Fruit fly (Drosophila melanogaster) whole organism, embryonic: ENCODE data around the gene CG13074.

Experiments
- Adf1 ChIP-seq: fragments of 200-800 bp; sonication (Bioruptor generic); IDR thresholded peaks from 2 replicates; pipeline ENCODE4 v1.3.6; 2022; ENCODE audit warnings: missing biosample characterization, missing genetic modification characterization
- CG10267 ChIP-seq: fragments of 200-800 bp; sonication (Bioruptor generic); optimal IDR thresholded peaks from 2 replicates; lab custom pipeline; 2018; ENCODE audit warnings: missing biosample characterization, mild to moderate bottlenecking, missing genetic modification characterization, moderate library complexity
- CG10321 ChIP-seq: fragments of 200-800 bp; sonication (Bioruptor generic); IDR thresholded peaks from 2 replicates; pipeline ENCODE4 v1.3.6; 2022; ENCODE audit warnings: missing biosample characterization, missing genetic modification characterization
- CG11560 ChIP-seq: fragments of 200-800 bp; sonication (Bioruptor generic); IDR thresholded peaks from 3 replicates; pipeline ENCODE4 v1.3.6; 2022; ENCODE audit warnings: missing biosample characterization, missing genetic modification characterization
- CG15514 ChIP-seq: fragments of 200-800 bp; sonication (Bioruptor generic); optimal IDR thresholded peaks from 3 replicates; lab custom pipeline; 2017; ENCODE audit warnings: missing biosample characterization, missing genetic modification characterization, mild to moderate bottlenecking, moderate library complexity, missing genetic modification reagents
- CG1647 ChIP-seq: fragments of 200-800 bp; sonication (Bioruptor generic); optimal IDR thresholded peaks from 3 replicates; lab custom pipeline; 2016; ENCODE audit warnings: missing biosample characterization, missing genetic modification characterization
- CG2199 ChIP-seq: fragments of 200-800 bp; sonication (Bioruptor generic); IDR thresholded peaks from 3 replicates; pipeline ENCODE4 v1.3.6; 2022; ENCODE audit warnings: missing biosample characterization, missing genetic modification characterization
- CG2889 ChIP-seq: fragments of 200-800 bp; sonication (Bioruptor generic); IDR thresholded peaks from 3 replicates; pipeline ENCODE4 v1.3.6; 2022; ENCODE audit warnings: missing biosample characterization, missing genetic modification characterization
- CG30020 ChIP-seq: fragments of 200-800 bp; optimal IDR thresholded peaks from 2 replicates; lab custom pipeline; 2019; ENCODE audit warnings: missing biosample characterization, mild to moderate bottlenecking, missing genetic modification characterization, moderate library complexity
- CG34224 ChIP-seq: fragments of 200-800 bp; sonication (Bioruptor generic); IDR thresholded peaks from 3 replicates; pipeline ENCODE4 v1.3.6; 2022; ENCODE audit warnings: missing biosample characterization, missing genetic modification characterization; ENCODE audit not compliant: partially characterized antibody
- CG34376 ChIP-seq: fragments of 200-800 bp; sonication (Bioruptor generic); optimal IDR thresholded peaks from 2 replicates; lab custom pipeline; 2018; ENCODE audit warnings: missing biosample characterization, mild to moderate bottlenecking, missing genetic modification characterization
- CG3847 ChIP-seq: fragments of 200-800 bp; sonication (Bioruptor generic); IDR thresholded peaks from 2 replicates; pipeline ENCODE4 v1.3.6; 2022; ENCODE audit warnings: missing biosample characterization, missing genetic modification characterization
- CG42726 ChIP-seq: fragments of 200-800 bp; sonication (Bioruptor generic); IDR thresholded peaks from 2 replicates; pipeline ENCODE4 v1.3.6; 2022; ENCODE audit warnings: missing biosample characterization, missing genetic modification characterization; ENCODE audit not compliant: partially characterized antibody
- CG7745 ChIP-seq: fragments of 200-800 bp; sonication (Bioruptor generic); optimal IDR thresholded peaks from 2 replicates; lab custom pipeline; 2018; ENCODE audit warnings: missing biosample characterization, mild to moderate bottlenecking, missing genetic modification characterization, moderate library complexity
- CG7839 ChIP-seq: fragments of 200-800 bp; sonication (Bioruptor generic); optimal IDR thresholded peaks from 3 replicates; lab custom pipeline; 2018; ENCODE audit warnings: missing biosample characterization, mild to moderate bottlenecking, missing genetic modification characterization, moderate library complexity
- CG7963 ChIP-seq: fragments of 200-800 bp; sonication (Bioruptor generic); IDR thresholded peaks from 3 replicates; pipeline ENCODE4 v1.3.6; 2022; ENCODE audit warnings: missing biosample characterization, missing genetic modification characterization; ENCODE audit not compliant: partially characterized antibody
- CG8924 ChIP-seq: fragments of 200-800 bp; optimal IDR thresholded peaks from 3 replicates; lab custom pipeline; 2019; ENCODE audit warnings: missing biosample characterization, mild to moderate bottlenecking, missing genetic modification characterization, moderate library complexity
- CG9797 ChIP-seq: fragments of 200-800 bp; sonication (Bioruptor generic); optimal IDR thresholded peaks from 3 replicates; lab custom pipeline; 2018; ENCODE audit warnings: missing biosample characterization, mild to moderate bottlenecking, missing genetic modification characterization
- D ChIP-seq, 2 experiments: fragments of 200-800 bp in 1 of 2; fragments of >200 bp in 1 of 2; sonication (Bioruptor generic) in 1 of 2; optimal IDR thresholded peaks; 2 replicates in 1 of 2; 3 replicates in 1 of 2; lab custom pipeline; 2017; ENCODE audit warnings: mild to moderate bottlenecking in 1 of 2, missing biosample characterization in 1 of 2, missing genetic modification characterization in 1 of 2, missing genetic modification reagents in 1 of 2
- Dll ChIP-seq: fragments of 200-800 bp; sonication (Bioruptor generic); IDR thresholded peaks from 4 replicates; pipeline ENCODE4 v1.3.6; 2022; ENCODE audit warnings: missing biosample characterization, missing genetic modification characterization; ENCODE audit not compliant: partially characterized antibody
- Doc3 ChIP-seq: fragments of 200-800 bp; sonication (Bioruptor generic); IDR thresholded peaks from 3 replicates; pipeline ENCODE4 v1.3.6; 2022; ENCODE audit warnings: missing biosample characterization, missing genetic modification characterization; ENCODE audit not compliant: partially characterized antibody
- Dp ChIP-seq: fragments of 200-800 bp; sonication (Bioruptor generic); optimal IDR thresholded peaks from 2 replicates; lab custom pipeline; 2018; ENCODE audit warnings: missing biosample characterization, mild to moderate bottlenecking, missing genetic modification characterization, moderate library complexity
- E2f2 ChIP-seq: fragments of 200-800 bp; sonication (Bioruptor generic); IDR thresholded peaks from 2 replicates; pipeline ENCODE4 v1.3.6; 2022; ENCODE audit warnings: missing biosample characterization, missing genetic modification characterization
- Elba2 ChIP-seq: fragments of 200-800 bp; sonication (Bioruptor generic); optimal IDR thresholded peaks from 3 replicates; lab custom pipeline; 2016; ENCODE audit warnings: missing biosample characterization, missing genetic modification characterization
- H15 ChIP-seq: fragments of 200-800 bp; sonication (Bioruptor generic); IDR thresholded peaks from 3 replicates; pipeline ENCODE4 v1.3.6; 2022; ENCODE audit warnings: missing biosample characterization, missing genetic modification characterization
- HLHmδ ChIP-seq: fragments of 200-800 bp; sonication (Bioruptor generic); optimal IDR thresholded peaks from 2 replicates; lab custom pipeline; 2018; ENCODE audit warnings: missing biosample characterization, mild to moderate bottlenecking, missing genetic modification characterization, moderate library complexity
- HmgD ChIP-seq: fragments of 200-800 bp; sonication (Bioruptor generic); optimal IDR thresholded peaks from 3 replicates; lab custom pipeline; 2016; ENCODE audit warnings: missing biosample characterization, missing genetic modification characterization
- HmgZ ChIP-seq: fragments of 200-800 bp; sonication (Bioruptor generic); optimal IDR thresholded peaks from 2 replicates; lab custom pipeline; 2018; ENCODE audit warnings: missing biosample characterization, mild to moderate bottlenecking, missing genetic modification characterization
- Hr51 ChIP-seq, 2 experiments: fragments of 200-800 bp; sonication (Bioruptor generic); optimal IDR thresholded peaks; 2 replicates in 1 of 2; 3 replicates in 1 of 2; lab custom pipeline; 2016 to 2018; ENCODE audit warnings: missing biosample characterization in 2 of 2, missing genetic modification characterization in 2 of 2, mild to moderate bottlenecking in 1 of 2, moderate library complexity in 1 of 2
- MBD-R2 ChIP-seq: fragments of 200-800 bp; sonication (Bioruptor generic); IDR thresholded peaks from 2 replicates; pipeline ENCODE4 v1.3.6; 2022; ENCODE audit warnings: missing biosample characterization, missing genetic modification characterization
- TFAM ChIP-seq: fragments of 200-800 bp; sonication (Bioruptor generic); optimal IDR thresholded peaks from 2 replicates; lab custom pipeline; 2017; ENCODE audit warnings: missing biosample characterization, missing genetic modification characterization, inconsistent platforms
- Vsx1 ChIP-seq: fragments of 200-800 bp; sonication (Bioruptor generic); optimal IDR thresholded peaks from 2 replicates; lab custom pipeline; 2017; ENCODE audit warnings: missing biosample characterization, mild to moderate bottlenecking, missing genetic modification characterization, missing genetic modification reagents
- chif ChIP-seq, 2 experiments: fragments of 200-800 bp; sonication (Bioruptor generic); optimal IDR thresholded peaks; 3 replicates each; lab custom pipeline; 2016; ENCODE audit warnings: missing biosample characterization in 2 of 2, missing genetic modification characterization in 2 of 2
- chn ChIP-seq: fragments of 200-800 bp; sonication (Bioruptor generic); optimal IDR thresholded peaks from 2 replicates; lab custom pipeline; 2016; ENCODE audit warnings: missing biosample characterization, missing genetic modification characterization
- ci ChIP-seq: fragments of 200-800 bp; sonication (Bioruptor generic); IDR thresholded peaks from 3 replicates; pipeline ENCODE4 v1.3.6; 2022; ENCODE audit warnings: missing biosample characterization, missing genetic modification characterization
- corto ChIP-seq: fragments of 200-800 bp; sonication (Bioruptor generic); optimal IDR thresholded peaks from 2 replicates; lab custom pipeline; 2016; ENCODE audit warnings: missing biosample characterization, mild to moderate bottlenecking, missing genetic modification characterization, moderate library complexity
- gt ChIP-seq: fragments of 200-800 bp; sonication (Bioruptor generic); IDR thresholded peaks from 2 replicates; pipeline ENCODE4 v1.3.6; 2022; ENCODE audit warnings: missing biosample characterization, missing genetic modification characterization
- hbn ChIP-seq: fragments of 200-800 bp; sonication (Bioruptor generic); IDR thresholded peaks from 2 replicates; pipeline ENCODE4 v1.3.6; 2022; ENCODE audit warnings: missing biosample characterization, missing genetic modification characterization; ENCODE audit not compliant: partially characterized antibody
- lbe ChIP-seq: fragments of 200-800 bp; sonication (Bioruptor generic); optimal IDR thresholded peaks from 2 replicates; lab custom pipeline; 2016; ENCODE audit warnings: missing biosample characterization, mild to moderate bottlenecking, missing genetic modification characterization
- nerfin-2 ChIP-seq: fragments of 200-800 bp; sonication (Bioruptor generic); IDR thresholded peaks from 2 replicates; pipeline ENCODE4 v1.3.6; 2022; ENCODE audit warnings: missing biosample characterization, missing genetic modification characterization; ENCODE audit not compliant: partially characterized antibody
- nmo ChIP-seq: fragments of 200-800 bp; sonication (Bioruptor generic); optimal IDR thresholded peaks from 2 replicates; lab custom pipeline; 2018; ENCODE audit warnings: missing biosample characterization, mild to moderate bottlenecking, missing genetic modification characterization, moderate library complexity
- otp ChIP-seq: fragments of 200-800 bp; sonication (Bioruptor generic); IDR thresholded peaks from 3 replicates; pipeline ENCODE4, ENCODE4 v1.3.6; 2022; ENCODE audit warnings: missing biosample characterization, missing genetic modification characterization
- row ChIP-seq: fragments of 200-800 bp; sonication (Bioruptor generic); IDR thresholded peaks from 3 replicates; pipeline ENCODE4 v1.3.6; 2022; ENCODE audit warnings: missing biosample characterization, missing genetic modification characterization
- sens ChIP-seq: fragments of 200-800 bp; sonication (Bioruptor generic); peaks from one replicate; lab custom pipeline; 2016; ENCODE audit warnings: missing biosample characterization, missing genetic modification characterization
- tgo ChIP-seq: fragments of 200-800 bp; sonication (Bioruptor generic); IDR thresholded peaks from 3 replicates; pipeline ENCODE4 v1.3.6; 2022; ENCODE audit warnings: missing biosample characterization, missing genetic modification characterization
- unc-4 ChIP-seq: fragments of 200-800 bp; sonication (Bioruptor generic); IDR thresholded peaks from 2 replicates; pipeline ENCODE4 v1.3.6; 2022; ENCODE audit warnings: missing biosample characterization, missing genetic modification characterization; ENCODE audit not compliant: partially characterized antibody
- vnd ChIP-seq: fragments of 200-800 bp; sonication (Bioruptor generic); IDR thresholded peaks from 3 replicates; pipeline ENCODE4 v1.3.6; 2022; ENCODE audit warnings: missing biosample characterization, missing genetic modification characterization; ENCODE audit not compliant: partially characterized antibody
- vvl ChIP-seq: fragments of 200-800 bp; sonication (Bioruptor generic); IDR thresholded peaks from 2 replicates; pipeline ENCODE4 v1.3.6; 2022; ENCODE audit warnings: missing biosample characterization, missing genetic modification characterization
- zen2 ChIP-seq: fragments of 200-800 bp; sonication (Bioruptor generic); IDR thresholded peaks from 3 replicates; pipeline ENCODE4 v1.3.6; 2022; ENCODE audit warnings: missing biosample characterization, missing genetic modification characterization; ENCODE audit not compliant: partially characterized antibody

CG13074 gene

DNA sequence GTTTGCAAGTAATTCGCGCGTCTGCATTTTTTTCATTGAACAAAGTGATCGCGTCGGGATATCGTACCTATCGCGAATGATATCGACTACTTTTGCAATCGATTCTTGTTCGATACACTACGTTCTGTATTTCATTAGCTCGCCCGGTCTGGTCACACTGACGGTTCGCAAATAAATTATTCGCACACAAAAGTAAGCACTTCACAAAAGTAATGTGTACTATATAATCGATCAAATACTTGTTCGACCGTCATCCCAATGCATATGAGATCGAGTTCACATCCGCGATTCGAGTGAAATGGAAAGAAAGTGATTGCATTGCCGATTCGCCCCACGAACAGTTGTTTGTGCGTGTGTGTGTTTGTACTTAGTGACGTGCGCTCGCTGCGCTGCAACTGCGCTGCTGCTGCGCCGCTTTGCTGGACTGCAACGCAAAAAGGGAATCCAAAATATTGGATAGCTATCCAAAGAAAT, 6.9 kb downstream of the CG13074 start, which contains the start of the genes CG5235 and ClC-c:
Gene CG5235 (minus strand): TSS at position 63 of the 474 bp plus-strand sequence.
Gene ClC-c (plus strand): TSS at position 125 of the 474 bp plus-strand sequence.
- TF ChIP-seq unc-4 (peak; percentile 84), HmgD (GFP tag; lab: Kevin White, UChicago) (peak; percentile 60), lbe (GFP tag; lab: Kevin White, UChicago) (peak; percentile 29), Adf1 (GFP tag; lab: Robert Waterston, UW) (peak; percentile 97), gt (GFP tag; lab: Robert Waterston, UW) (no peak), nerfin-2 (GFP tag; lab: Robert Waterston, UW) (peak; percentile 81), H15 (GFP tag; lab: Robert Waterston, UW) (no peak), vvl (GFP tag; lab: Robert Waterston, UW) (peak; percentile 38; the same call in 1 of the 2 replicates), Hr51 (GFP tag; optimal IDR thresholded peaks at IDR 0.05; lab: Kevin White, UChicago) (no peak), CG8924 (peak; percentile 36), CG10321 (GFP tag; lab: Robert Waterston, UW) (no peak), CG7839 (no peak), CG7963 (GFP tag; lab: Robert Waterston, UW) (peak; percentile 86), Doc3 (GFP tag; lab: Robert Waterston, UW) (peak; percentile 72), MBD-R2 (peak; percentile 56), tgo (GFP tag; lab: Robert Waterston, UW) (no peak), Elba2 (GFP tag; lab: Kevin White, UChicago) (no peak), CG34376 (peak; percentile 45), CG11560 (peak; percentile 97), CG7745 (tag; lab: Kevin White, UChicago) (peak; percentile 46), ci (GFP tag; lab: Robert Waterston, UW) (peak; percentile 25; the same call in 1 of the 3 replicates), E2f2 (peak; percentile 78), nmo (GFP tag; lab: Kevin White, UChicago) (peak; percentile 26), chif (GFP tag; optimal IDR thresholded peaks at IDR 0.05; lab: Kevin White, UChicago) (no peak), Dll (peak; percentile 83), HmgZ (tag; lab: Kevin White, UChicago) (peak; percentile 26), TFAM (no peak), CG2199 (GFP tag; lab: Robert Waterston, UW) (no peak), row (GFP tag; lab: Robert Waterston, UW) (peak; percentile 7; the same call in 1 of the 3 replicates), vnd (GFP tag; lab: Robert Waterston, UW) (peak; percentile 74), chn (no peak), corto (GFP tag; lab: Kevin White, UChicago) (no peak), CG30020 (peak; percentile 1), CG10267 (tag; lab: Kevin White, UChicago) (peak; percentile 40), Vsx1 (no peak), sens (GFP tag; lab: Kevin White, UChicago) (peak; percentile 37), zen2 (GFP tag; lab: Robert Waterston, UW) (peak; percentile 79; the same call in 2 of the 3 replicates), HLHmδ (no peak), CG2889 (GFP tag; lab: Robert Waterston, UW) (no peak), CG1647 (no peak), CG34224 (GFP tag; lab: Robert Waterston, UW) (peak; percentile 90), CG3847 (GFP tag; lab: Robert Waterston, UW) (0 out of 2 replicates have a peak, but pooled peaks have one; percentile 12), CG15514 (peak; percentile 43), hbn (GFP tag; lab: Robert Waterston, UW) (peak; percentile 77), D (optimal IDR thresholded peaks at IDR 0.05; lab: Kevin White, UChicago) (peak; percentile 41), D (GFP tag; optimal IDR thresholded peaks at IDR 0.05; lab: Kevin White, UChicago) (no peak), CG9797 (peak; percentile 87), otp (GFP tag; lab: Robert Waterston, UW) (no peak), Dp (peak; percentile 65), CG42726 (GFP tag; lab: Robert Waterston, UW) (peak; percentile 21; the same call in 1 of the 2 replicates)
